Fruit fly (Drosophila melanogaster): Measurements from ENCODE around the gene CG43346.

Gene CG43346

DNA sequence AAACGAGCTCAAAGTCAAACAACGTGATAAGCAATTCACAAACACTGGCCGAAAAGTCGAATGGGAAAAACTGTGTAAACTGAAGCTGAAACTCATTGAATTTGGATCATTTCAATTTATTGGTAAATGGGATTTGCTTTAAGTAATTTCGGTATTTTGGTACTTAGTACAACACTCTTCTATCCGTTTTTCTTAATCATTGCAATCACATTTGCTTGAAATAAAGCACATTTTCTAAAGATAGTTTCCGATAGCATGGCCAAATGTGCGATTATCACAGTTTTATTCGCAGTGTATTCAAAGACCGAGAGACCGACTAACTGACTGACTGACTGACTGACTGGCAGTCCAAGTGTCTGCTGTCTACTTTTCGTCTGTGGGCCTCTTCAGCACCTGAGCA, 28.1 kb upstream of the CG43346 start (continued):
- TF ChIP-seq fkh (GFP tag; optimal IDR thresholded peaks at IDR 0.05) (peak; percentile 29), CG10631 (GFP tag; optimal IDR thresholded peaks at IDR 0.05) (peak; percentile 16), spab (GFP tag; optimal IDR thresholded peaks at IDR 0.05) (no peak), CG6792 (GFP tag; optimal IDR thresholded peaks at IDR 0.05) (no peak), Eip93F (GFP tag; optimal IDR thresholded peaks at IDR 0.05) (no peak), Met (GFP tag; optimal IDR thresholded peaks at IDR 0.05) (peak; percentile 23), CG6808 (GFP tag; optimal IDR thresholded peaks at IDR 0.05) (no peak), CG8319 (GFP tag; optimal IDR thresholded peaks at IDR 0.05) (no peak), Lpt (GFP tag; optimal IDR thresholded peaks at IDR 0.05) (no peak), eg (GFP tag; IDR thresholded peaks at IDR 0.05) (0 out of 3 replicates have a peak, but pooled peaks have one; percentile 18), svp (GFP tag) (peak; percentile 19), dsx (GFP tag; optimal IDR thresholded peaks at IDR 0.05; ENCODE audit: poor library complexity, severe bottlenecking) (no peak), CG3032 (tag; optimal IDR thresholded peaks at IDR 0.05) (peak; percentile 31), dac (GFP tag; optimal IDR thresholded peaks at IDR 0.05) (no peak), CG34406 (GFP tag; optimal IDR thresholded peaks at IDR 0.05) (no peak), Ets21C (GFP tag; optimal IDR thresholded peaks at IDR 0.05) (no peak), CG6163 (GFP tag; IDR thresholded peaks at IDR 0.05) (no peak), Hr38 (GFP tag; optimal IDR thresholded peaks at IDR 0.05) (no peak), CG1621 (tag; optimal IDR thresholded peaks at IDR 0.05) (no peak), CG6276 (GFP tag; optimal IDR thresholded peaks at IDR 0.05) (peak; percentile 18), salr (GFP tag; optimal IDR thresholded peaks at IDR 0.05) (no peak), Sox15 (GFP tag; optimal IDR thresholded peaks at IDR 0.05) (no peak), Smox (GFP tag; optimal IDR thresholded peaks at IDR 0.05) (peak; percentile 26), CG32006 (GFP tag; optimal IDR thresholded peaks at IDR 0.05) (peak; percentile 73), CG8119 (GFP tag; IDR thresholded peaks at IDR 0.05) (no peak; the same call in 2 of the 3 replicates), CG15336 (GFP tag; IDR thresholded peaks at IDR 0.05) (peak; percentile 26; the same call in 1 of the 2 replicates), Eip78C (GFP tag) (peak; percentile 75), Sox14 (GFP tag; optimal IDR thresholded peaks at IDR 0.05) (peak; percentile 18), fd85E (GFP tag; optimal IDR thresholded peaks at IDR 0.05) (no peak), achi (GFP tag; optimal IDR thresholded peaks at IDR 0.05) (peak; percentile 33), Ets96B (tag; optimal IDR thresholded peaks at IDR 0.05) (peak; percentile 38), pdm3 (GFP tag; optimal IDR thresholded peaks at IDR 0.05) (peak; percentile 34)

DNA sequence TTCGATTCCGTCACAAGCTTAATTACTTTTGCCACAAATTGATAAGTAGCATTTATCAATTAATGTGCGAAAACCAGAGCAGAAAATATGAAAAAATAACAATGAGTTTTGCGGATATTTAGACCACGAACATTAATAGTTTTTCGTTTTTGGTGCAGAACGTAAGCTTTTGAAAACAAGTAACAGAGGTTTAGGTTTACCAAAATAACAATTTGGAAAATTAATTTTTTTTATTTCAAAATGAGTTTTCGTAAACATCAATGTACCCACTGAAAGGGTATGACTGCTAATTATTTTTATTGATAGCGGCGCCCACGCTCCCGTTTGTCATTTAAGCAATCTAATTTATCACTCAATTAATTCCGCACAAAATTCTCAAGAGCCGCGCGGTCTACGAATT, 26.9 kb upstream of the CG43346 start:
- TF ChIP-seq CG10631 (GFP tag; optimal IDR thresholded peaks at IDR 0.05) (no peak), Eip75B (GFP tag; optimal IDR thresholded peaks at IDR 0.05) (no peak), pdm3 (GFP tag; optimal IDR thresholded peaks at IDR 0.05) (no peak), svp (GFP tag) (no peak), dsx (GFP tag; optimal IDR thresholded peaks at IDR 0.05; ENCODE audit: poor library complexity, severe bottlenecking) (no peak), Ets96B (tag; optimal IDR thresholded peaks at IDR 0.05) (no peak), Eip93F (GFP tag; optimal IDR thresholded peaks at IDR 0.05) (no peak), CG6276 (GFP tag; optimal IDR thresholded peaks at IDR 0.05) (no peak), CG3919 (GFP tag; optimal IDR thresholded peaks at IDR 0.05) (no peak), achi (GFP tag; optimal IDR thresholded peaks at IDR 0.05) (no peak), Ets21C (GFP tag; optimal IDR thresholded peaks at IDR 0.05) (no peak)

DNA sequence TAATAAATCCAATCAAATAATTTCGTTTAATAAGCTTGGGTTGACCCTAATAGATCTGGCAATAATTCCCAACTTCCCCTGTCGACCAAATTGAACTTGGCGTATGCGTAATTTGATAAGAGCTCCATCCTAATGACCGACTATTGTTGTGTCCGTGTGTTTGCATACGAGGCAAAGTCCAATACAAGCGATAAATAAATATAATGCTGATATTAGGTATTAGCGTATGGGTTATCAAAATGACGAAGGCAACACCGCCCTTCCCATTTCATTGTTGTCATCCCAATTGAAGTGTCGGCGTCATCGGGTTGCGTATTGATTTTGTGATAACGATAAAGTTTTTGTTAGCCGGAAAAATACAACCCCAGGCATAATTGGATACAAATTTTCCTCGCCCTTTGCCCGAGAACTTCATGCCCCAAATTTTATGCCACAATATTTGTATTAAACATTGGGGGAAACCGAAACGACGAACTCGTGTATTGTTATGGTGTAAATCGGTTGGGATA, 20.9 kb upstream of the CG43346 start:
- TF ChIP-seq Met (GFP tag; optimal IDR thresholded peaks at IDR 0.05): no peak
- TF ChIP-seq Ets96B (tag; optimal IDR thresholded peaks at IDR 0.05): no peak
- TF ChIP-seq Hr38 (GFP tag; optimal IDR thresholded peaks at IDR 0.05): no peak
- TF ChIP-seq fkh (GFP tag; optimal IDR thresholded peaks at IDR 0.05): peak; percentile 50

DNA sequence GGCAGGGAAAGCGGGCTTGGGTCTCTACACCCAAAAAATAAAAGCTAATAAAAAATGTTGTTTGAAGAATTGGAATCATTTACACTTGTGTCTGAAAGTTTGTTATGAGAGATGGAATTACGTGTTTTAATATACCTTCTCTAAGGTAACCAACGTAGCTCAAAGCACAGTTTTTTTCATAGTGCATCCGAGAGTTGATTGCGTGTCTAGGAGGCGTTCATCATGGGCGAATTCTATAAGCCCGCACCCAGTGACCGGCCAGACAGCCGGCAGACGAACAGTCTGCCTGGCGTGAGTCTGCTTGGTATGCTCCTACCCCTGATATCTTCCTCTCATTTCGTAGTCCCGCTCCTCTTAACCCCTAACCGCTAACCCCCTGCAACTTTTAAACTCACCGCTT, 19.4 kb upstream of the CG43346 start:
- peak in 1 of 2 experiments; percentile 52 for TF ChIP-seq ss (GFP tag; optimal IDR thresholded peaks at IDR 0.05)
- no peak for TF ChIP-seq net (GFP tag; optimal IDR thresholded peaks at IDR 0.05)
